Worm (Caenorhabditis elegans) whole organism, L3 larva: ENCODE measurements around the gene EEED8.4.

Source experiments
- ZK546.5 ChIP-seq: sonication (generic microtip); optimal IDR thresholded peaks from 2 replicates; lab custom pipeline; 2017; ENCODE audit warnings: missing biosample characterization, missing genetic modification characterization
- aly-2 ChIP-seq: fragments of 150-350 bp; optimal IDR thresholded peaks from 2 replicates; lab custom pipeline; 2014; ENCODE audit warnings: missing biosample characterization, missing genetic modification characterization
- ama-1 ChIP-seq: fragments of 150-350 bp; optimal IDR thresholded peaks from 2 replicates; lab custom pipeline; 2018
- ceh-28 ChIP-seq: fragments of 150-350 bp; optimal IDR thresholded peaks from 2 replicates; lab custom pipeline; 2014; ENCODE audit warnings: missing biosample characterization, missing genetic modification reagents, missing genetic modification characterization
- ceh-82 ChIP-seq: fragments of 150-350 bp; optimal IDR thresholded peaks from 2 replicates; lab custom pipeline; 2014; ENCODE audit warnings: missing biosample characterization, missing genetic modification characterization
- ceh-9 ChIP-seq: sonication (generic microtip); optimal IDR thresholded peaks from 2 replicates; lab custom pipeline; 2018; ENCODE audit warnings: missing biosample characterization, missing genetic modification characterization
- egl-27 ChIP-seq: sonication (generic microtip); optimal IDR thresholded peaks from 4 replicates; lab custom pipeline; 2017; ENCODE audit warnings: missing biosample characterization, missing genetic modification reagents, missing genetic modification characterization
- elt-1 ChIP-seq: fragments of 150-350 bp; optimal IDR thresholded peaks from 2 replicates; lab custom pipeline; 2014; ENCODE audit warnings: missing biosample characterization, missing genetic modification characterization
- elt-2 ChIP-seq: sonication (generic microtip); optimal IDR thresholded peaks from 2 replicates; lab custom pipeline; 2016; ENCODE audit warnings: missing genetic modification reagents, mild to moderate bottlenecking, missing genetic modification characterization, missing compliant biosample characterization
- elt-3 ChIP-seq, 3 experiments: fragments of 150-350 bp in 1 of 3; sonication (generic microtip) in 2 of 3; optimal IDR thresholded peaks; 2 replicates in 2 of 3; 4 replicates in 1 of 3; lab custom pipeline; 2014 to 2017; ENCODE audit warnings: missing biosample characterization in 3 of 3, missing genetic modification characterization in 3 of 3
- fos-1 ChIP-seq: fragments of 150-350 bp; optimal IDR thresholded peaks from 2 replicates; lab custom pipeline; 2014; ENCODE audit warnings: missing biosample characterization, missing genetic modification characterization
- jun-1 ChIP-seq: fragments of 150-350 bp; optimal IDR thresholded peaks from 2 replicates; lab custom pipeline; 2014; ENCODE audit warnings: missing biosample characterization, missing genetic modification reagents, missing genetic modification characterization
- lin-15B ChIP-seq: fragments of 150-350 bp; optimal IDR thresholded peaks from 2 replicates; lab custom pipeline; 2014; ENCODE audit warnings: missing biosample characterization, missing genetic modification characterization
- lin-39 ChIP-seq: fragments of 150-350 bp; optimal IDR thresholded peaks from 2 replicates; lab custom pipeline; 2018; ENCODE audit warnings: missing biosample characterization, missing genetic modification reagents, missing genetic modification characterization
- lsy-12 ChIP-seq: sonication (generic microtip); optimal IDR thresholded peaks from 2 replicates; lab custom pipeline; 2016; ENCODE audit warnings: mild to moderate bottlenecking, missing genetic modification characterization, missing compliant biosample characterization
- mdl-1 ChIP-seq: fragments of 150-350 bp; optimal IDR thresholded peaks from 2 replicates; lab custom pipeline; 2014; ENCODE audit warnings: missing biosample characterization, missing genetic modification characterization
- mml-1 ChIP-seq: fragments of 150-350 bp; sonication (generic microtip); optimal IDR thresholded peaks from 3 replicates; lab custom pipeline; 2014; ENCODE audit warnings: missing biosample characterization, missing genetic modification characterization
- nfya-1 ChIP-seq: sonication (generic microtip); optimal IDR thresholded peaks from 2 replicates; lab custom pipeline; 2017; ENCODE audit warnings: missing genetic modification characterization, mild to moderate bottlenecking, missing compliant biosample characterization, antibody characterized with exemption, moderate library complexity; ENCODE audit not compliant: insufficient read depth
- nhr-11 ChIP-seq: fragments of 150-350 bp; optimal IDR thresholded peaks from 2 replicates; lab custom pipeline; 2014; ENCODE audit warnings: missing biosample characterization, missing genetic modification characterization
- nhr-12 ChIP-seq: fragments of 150-350 bp; optimal IDR thresholded peaks from 2 replicates; lab custom pipeline; 2014; ENCODE audit warnings: missing biosample characterization, missing genetic modification characterization
- nhr-23 ChIP-seq: fragments of 150-350 bp; optimal IDR thresholded peaks from 2 replicates; lab custom pipeline; 2014; ENCODE audit warnings: missing biosample characterization, missing genetic modification reagents, missing genetic modification characterization
- nhr-237 ChIP-seq: fragments of 150-350 bp; optimal IDR thresholded peaks from 2 replicates; lab custom pipeline; 2014; ENCODE audit warnings: missing biosample characterization, missing genetic modification characterization
- nhr-25 ChIP-seq: sonication (generic microtip); optimal IDR thresholded peaks from 2 replicates; lab custom pipeline; 2017; ENCODE audit warnings: missing biosample characterization, missing genetic modification characterization
- nhr-67 ChIP-seq: fragments of 150-350 bp; optimal IDR thresholded peaks from 2 replicates; lab custom pipeline; 2014; ENCODE audit warnings: missing biosample characterization, missing genetic modification characterization
- nhr-76 ChIP-seq: fragments of 150-350 bp; sonication (generic microtip); optimal IDR thresholded peaks from 5 replicates; lab custom pipeline; 2014; ENCODE audit warnings: missing biosample characterization, missing genetic modification characterization
- nhr-77 ChIP-seq: fragments of 150-350 bp; optimal IDR thresholded peaks from 2 replicates; lab custom pipeline; 2014; ENCODE audit warnings: missing biosample characterization, missing genetic modification characterization
- pha-4 ChIP-seq: fragments of 150-350 bp; optimal IDR thresholded peaks from 2 replicates; lab custom pipeline; 2014; ENCODE audit warnings: missing biosample characterization, missing genetic modification reagents, missing genetic modification characterization
- pqm-1 ChIP-seq: fragments of 150-350 bp; optimal IDR thresholded peaks from 2 replicates; lab custom pipeline; 2017; ENCODE audit warnings: missing biosample characterization, missing genetic modification characterization, inconsistent platforms
- skn-1 ChIP-seq: fragments of 150-350 bp; optimal IDR thresholded peaks from 2 replicates; lab custom pipeline; 2014; ENCODE audit warnings: missing biosample characterization, missing genetic modification characterization
- snpc-4 ChIP-seq: fragments of 150-350 bp; optimal IDR thresholded peaks from 2 replicates; lab custom pipeline; 2014; ENCODE audit warnings: missing biosample characterization, missing genetic modification characterization
- unc-62 ChIP-seq: fragments of 150-350 bp; sonication (generic microtip); optimal IDR thresholded peaks from 4 replicates; lab custom pipeline; 2014; ENCODE audit warnings: missing biosample characterization, missing genetic modification reagents, missing genetic modification characterization

EEED8.4 gene

ce11 chrII:5414040-5414439 is 4.9 kb downstream of the EEED8.4 start, which contains the start of the genes EEED8.14 and EEED8.3:
TSS of gene EEED8.14 (minus strand) at chrII:5414052.
TSS of gene EEED8.3 (plus strand) at chrII:5414276.
- TF ChIP-seq mdl-1 (tag; lab: Kevin White, UChicago) (no peak), ceh-28 (tag; lab: Kevin White, UChicago) (no peak), nhr-25 (tag; lab: Kevin White, UChicago) (no peak), ZK546.5 (tag; lab: Kevin White, UChicago) (no peak), aly-2 (tag; lab: Kevin White, UChicago) (no peak), nhr-76 (tag; lab: Kevin White, UChicago) (no peak), nhr-237 (tag; lab: Kevin White, UChicago) (no peak), nhr-11 (tag; lab: Kevin White, UChicago) (no peak), ceh-9 (tag; lab: Kevin White, UChicago) (no peak), elt-2 (tag; lab: Kevin White, UChicago) (no peak), nhr-77 (tag; lab: Kevin White, UChicago) (no peak), egl-27 (no peak), nhr-23 (no peak), snpc-4 (tag; lab: Kevin White, UChicago) (no peak), lin-15B (tag; lab: Kevin White, UChicago) (no peak), ama-1 (no peak), nfya-1 (tag; lab: Kevin White, UChicago) (no peak)

- TF ChIP-seq pha-4 (tag; lab: Kevin White, UChicago) = peak; percentile 26
- TF ChIP-seq nhr-237 (tag; lab: Kevin White, UChicago) = no peak
- no peak for TF ChIP-seq skn-1 (tag; lab: Kevin White, UChicago)
- TF ChIP-seq mml-1 = no peak
- TF ChIP-seq ama-1 = no peak
- no peak for TF ChIP-seq ceh-9 (tag; lab: Kevin White, UChicago)
- TF ChIP-seq jun-1 (tag; lab: Kevin White, UChicago) = no peak
- TF ChIP-seq pqm-1 (tag; lab: Kevin White, UChicago) = no peak
Measured at ce11 chrII:5416204-5416764, 7.2 kb downstream of the EEED8.4 start, which contains the start of gene EEED8.2. TSS of gene EEED8.2 (plus strand) at chrII:5416714.

ce11 chrII:5417905-5418304 is 8.8 kb downstream of the EEED8.4 start:
- TF ChIP-seq nhr-11 (tag; lab: Kevin White, UChicago) (no peak), lsy-12 (tag; lab: Kevin White, UChicago) (no peak), unc-62 (GFP tag; lab: Kevin White, UChicago) (no peak), nhr-67 (tag; lab: Kevin White, UChicago) (no peak), pha-4 (tag; lab: Kevin White, UChicago) (no peak), elt-3 (tag; optimal IDR thresholded peaks at IDR 0.05; lab: Kevin White, UChicago) (no peak), mml-1 (no peak), nhr-12 (tag; lab: Kevin White, UChicago) (no peak), egl-27 (no peak), ceh-82 (tag; lab: Kevin White, UChicago) (no peak), lin-39 (tag; lab: Kevin White, UChicago) (no peak)
- TF ChIP-seq, all 47 proteins: peak for 0

ce11 chrII:5418317-5418716 is 9.2 kb downstream of the EEED8.4 start:
- TF ChIP-seq elt-1 (no peak), snpc-4 (tag; lab: Kevin White, UChicago) (no peak)

ce11 chrII:5418929-5419328 is 9.8 kb downstream of the EEED8.4 start, which contains the start of gene EEED8.15:
TSS of gene EEED8.15 (plus strand) at chrII:5419229.
- no peak for TF ChIP-seq skn-1 (tag; lab: Kevin White, UChicago)
- no peak for TF ChIP-seq nhr-77 (tag; lab: Kevin White, UChicago)

ce11 chrII:5420947-5421614 is 12.0 kb downstream of the EEED8.4 start, which contains the start of gene tofu-6:
TSS of gene tofu-6 (plus strand) at chrII:5421248.
- TF ChIP-seq fos-1 (tag; lab: Kevin White, UChicago) = no peak
- TF ChIP-seq nfya-1 (tag; lab: Kevin White, UChicago) = peak; percentile 45
- peak; percentile 13 for TF ChIP-seq nhr-25 (tag; lab: Kevin White, UChicago)
- peak; percentile 71 for TF ChIP-seq pha-4 (tag; lab: Kevin White, UChicago)
- TF ChIP-seq, all 47 proteins: peak for 3
